Fruit fly (Drosophila melanogaster) whole organism: ENCODE data around the gene CG31446.

Source experiments
- CG8478 ChIP-seq: fragments of >200 bp; optimal IDR thresholded peaks from 2 replicates; lab custom pipeline; 2018; ENCODE audit warnings: inconsistent platforms
- EcR ChIP-seq, 2 experiments: fragments of >200 bp; optimal IDR thresholded peaks; 2 replicates each; lab custom pipeline; 2017; ENCODE audit warnings: missing biosample characterization in 2 of 2, missing genetic modification characterization in 2 of 2, missing genetic modification reagents in 2 of 2
- pan ChIP-seq: fragments of >200 bp; optimal IDR thresholded peaks from 2 replicates; lab custom pipeline; 2017
- psq ChIP-seq: fragments of >200 bp; optimal IDR thresholded peaks from 2 replicates; lab custom pipeline; 2017

- no peak for TF ChIP-seq psq (lab: Kevin White, UChicago)
- no peak for TF ChIP-seq CG8478
- no peak for TF ChIP-seq EcR (GFP tag; optimal IDR thresholded peaks at IDR 0.05; lab: Kevin White, UChicago)
- no peak for TF ChIP-seq pan (lab: Kevin White, UChicago)
Measured at dm6 chr3R:15696461-15697044, 3.7 kb downstream of the CG31446 start.
